Worm (Caenorhabditis elegans) whole organism, mixed stage, embryonic: ENCODE data around the gene C49H3.6.

ENCODE experiments used
- M03D4.4 ChIP-seq: sonication (generic microtip); optimal IDR thresholded peaks from 2 replicates; lab custom pipeline; 2017; ENCODE audit warnings: mild to moderate bottlenecking, missing genetic modification characterization, missing compliant biosample characterization
- bed-3 ChIP-seq: fragments of 200-800 bp; sonication (Bioruptor generic); optimal IDR thresholded peaks from 3 replicates; lab custom pipeline; 2018; ENCODE audit warnings: mild to moderate bottlenecking, missing genetic modification characterization, moderate library complexity, missing compliant biosample characterization
- blmp-1 ChIP-seq: fragments of 150-350 bp; optimal IDR thresholded peaks from 2 replicates; lab custom pipeline; 2014; ENCODE audit warnings: missing biosample characterization, missing genetic modification characterization
- ceh-39 ChIP-seq: fragments of 150-350 bp; optimal IDR thresholded peaks from 2 replicates; lab custom pipeline; 2014; ENCODE audit warnings: missing biosample characterization, missing genetic modification characterization
- ceh-43 ChIP-seq: fragments of 200-800 bp; sonication (Bioruptor generic); optimal IDR thresholded peaks from 2 replicates; lab custom pipeline; 2018; ENCODE audit warnings: mild to moderate bottlenecking, missing genetic modification characterization, moderate library complexity, missing compliant biosample characterization
- ceh-83 ChIP-seq: fragments of 200-800 bp; sonication (Bioruptor generic); optimal IDR thresholded peaks from 2 replicates; lab custom pipeline; 2018; ENCODE audit warnings: mild to moderate bottlenecking, missing genetic modification characterization, missing compliant biosample characterization
- ces-1 ChIP-seq: fragments of 150-350 bp; optimal IDR thresholded peaks from 2 replicates; lab custom pipeline; 2014; ENCODE audit warnings: missing biosample characterization, missing genetic modification reagents, missing genetic modification characterization
- cnd-1 ChIP-seq: fragments of 200-800 bp; sonication (Bioruptor generic); optimal IDR thresholded peaks from 2 replicates; lab custom pipeline; 2018; ENCODE audit warnings: mild to moderate bottlenecking, missing genetic modification characterization, missing compliant biosample characterization
- drap-1 ChIP-seq: fragments of 200-800 bp; sonication (Bioruptor generic); optimal IDR thresholded peaks from 3 replicates; lab custom pipeline; 2018; ENCODE audit warnings: mild to moderate bottlenecking, missing genetic modification characterization, missing compliant biosample characterization
- elt-1 ChIP-seq: sonication (generic microtip); optimal IDR thresholded peaks from 2 replicates; lab custom pipeline; 2017; ENCODE audit warnings: missing genetic modification characterization, mild to moderate bottlenecking, missing compliant biosample characterization, antibody characterized with exemption, moderate library complexity, borderline replicate concordance; ENCODE audit not compliant: insufficient read depth
- elt-3 ChIP-seq: fragments of 150-350 bp; optimal IDR thresholded peaks from 2 replicates; lab custom pipeline; 2014; ENCODE audit warnings: missing biosample characterization, missing genetic modification characterization
- ham-2 ChIP-seq: fragments of 200-800 bp; sonication (Bioruptor generic); optimal IDR thresholded peaks from 2 replicates; lab custom pipeline; 2018; ENCODE audit warnings: mild to moderate bottlenecking, missing genetic modification characterization, missing compliant biosample characterization
- hlh-1 ChIP-seq: fragments of 150-350 bp; optimal IDR thresholded peaks from 2 replicates; lab custom pipeline; 2014; ENCODE audit warnings: missing biosample characterization, missing genetic modification reagents, missing genetic modification characterization
- lin-13 ChIP-seq: fragments of 150-350 bp; optimal IDR thresholded peaks from 2 replicates; lab custom pipeline; 2014; ENCODE audit warnings: missing biosample characterization, missing genetic modification characterization
- lin-32 ChIP-seq: fragments of 200-800 bp; sonication (Bioruptor generic); optimal IDR thresholded peaks from 2 replicates; lab custom pipeline; 2018; ENCODE audit warnings: mild to moderate bottlenecking, missing genetic modification characterization, missing compliant biosample characterization
- mab-5 ChIP-seq: fragments of 150-350 bp; optimal IDR thresholded peaks from 2 replicates; lab custom pipeline; 2014; ENCODE audit warnings: missing biosample characterization, missing genetic modification characterization
- mep-1 ChIP-seq: fragments of 150-350 bp; optimal IDR thresholded peaks from 2 replicates; lab custom pipeline; 2017; ENCODE audit warnings: missing biosample characterization, missing genetic modification reagents, missing genetic modification characterization, inconsistent platforms
- mls-2 ChIP-seq: sonication (generic microtip); optimal IDR thresholded peaks from 2 replicates; lab custom pipeline; 2016; ENCODE audit warnings: mild to moderate bottlenecking, missing genetic modification characterization, moderate library complexity, missing compliant biosample characterization
- nhr-12 ChIP-seq: fragments of 150-350 bp; optimal IDR thresholded peaks from 2 replicates; lab custom pipeline; 2014; ENCODE audit warnings: missing biosample characterization, missing genetic modification characterization
- nhr-2 ChIP-seq: fragments of 150-350 bp; optimal IDR thresholded peaks from 2 replicates; lab custom pipeline; 2014; ENCODE audit warnings: missing biosample characterization, missing genetic modification characterization
- nhr-237 ChIP-seq: fragments of 150-350 bp; optimal IDR thresholded peaks from 2 replicates; lab custom pipeline; 2014; ENCODE audit warnings: missing biosample characterization, missing genetic modification characterization
- nhr-28 ChIP-seq: fragments of 150-350 bp; optimal IDR thresholded peaks from 2 replicates; lab custom pipeline; 2014; ENCODE audit warnings: missing biosample characterization, missing genetic modification characterization
- nhr-76 ChIP-seq: sonication (generic microtip); optimal IDR thresholded peaks from 2 replicates; lab custom pipeline; 2017; ENCODE audit warnings: missing biosample characterization, missing genetic modification characterization
- pha-4 ChIP-seq: fragments of 150-350 bp; optimal IDR thresholded peaks from 2 replicates; lab custom pipeline; 2018; ENCODE audit warnings: missing biosample characterization, missing genetic modification reagents, missing genetic modification characterization
- snpc-4 ChIP-seq: fragments of 150-350 bp; optimal IDR thresholded peaks from 2 replicates; lab custom pipeline; 2014; ENCODE audit warnings: missing biosample characterization, missing genetic modification characterization
- sptf-1 ChIP-seq: sonication (generic microtip); optimal IDR thresholded peaks from 2 replicates; lab custom pipeline; 2017; ENCODE audit warnings: mild to moderate bottlenecking, missing genetic modification characterization, moderate library complexity, missing compliant biosample characterization
- tbx-8 ChIP-seq: fragments of 200-800 bp; sonication (Bioruptor generic); optimal IDR thresholded peaks from 2 replicates; lab custom pipeline; 2018; ENCODE audit warnings: mild to moderate bottlenecking, missing genetic modification characterization, moderate library complexity, missing compliant biosample characterization
- unc-120 ChIP-seq: sonication (generic microtip); optimal IDR thresholded peaks from 2 replicates; lab custom pipeline; 2017; ENCODE audit warnings: missing genetic modification characterization, missing compliant biosample characterization; ENCODE audit not compliant: poor library complexity, severe bottlenecking
- unc-39 ChIP-seq: fragments of 150-350 bp; optimal IDR thresholded peaks from 2 replicates; lab custom pipeline; 2014; ENCODE audit warnings: missing biosample characterization, missing genetic modification characterization
- unc-62 ChIP-seq: fragments of 150-350 bp; optimal IDR thresholded peaks from 2 replicates; lab custom pipeline; 2014; ENCODE audit warnings: missing biosample characterization, missing genetic modification reagents, missing genetic modification characterization
- zip-8 ChIP-seq: fragments of 150-350 bp; optimal IDR thresholded peaks from 2 replicates; lab custom pipeline; 2014; ENCODE audit warnings: missing biosample characterization, missing genetic modification characterization

The C49H3.6 gene

DNA sequence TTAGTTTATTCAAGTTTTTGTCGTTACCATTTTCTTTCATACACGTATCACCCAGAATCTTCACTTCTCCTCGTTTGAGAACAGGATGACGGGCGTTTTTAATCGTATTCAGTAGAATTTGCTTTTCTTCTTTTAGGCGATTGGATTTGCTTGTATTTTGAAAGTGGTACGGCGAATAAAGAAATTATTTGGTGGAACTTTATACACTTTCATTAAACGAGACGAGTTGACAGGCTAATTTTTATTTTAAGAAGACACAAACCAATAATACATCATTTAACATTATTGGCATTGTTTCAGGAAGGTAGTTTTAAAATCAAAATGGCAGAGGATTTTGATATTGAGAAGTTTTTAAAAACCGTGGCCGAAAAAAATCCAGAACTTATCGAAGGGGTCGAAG is 11.5 kb downstream of the C49H3.6 start, which contains the start of gene C49H3.4:
C49H3.4 (plus strand) TSS at position 301 of the 400 bp plus-strand sequence.
- TF ChIP-seq pha-4 (tag; lab: Kevin White, UChicago), result no peak
- no peak for TF ChIP-seq unc-39
- TF ChIP-seq drap-1 (GFP tag; lab: Kevin White, UChicago), result no peak
- TF ChIP-seq blmp-1 (tag; lab: Kevin White, UChicago), result no peak
- TF ChIP-seq M03D4.4, result no peak
- TF ChIP-seq unc-62, result no peak
- TF ChIP-seq bed-3, result no peak
- no peak for TF ChIP-seq mep-1
- TF ChIP-seq mab-5 (tag; lab: Kevin White, UChicago), result no peak
- no peak for TF ChIP-seq elt-3

DNA sequence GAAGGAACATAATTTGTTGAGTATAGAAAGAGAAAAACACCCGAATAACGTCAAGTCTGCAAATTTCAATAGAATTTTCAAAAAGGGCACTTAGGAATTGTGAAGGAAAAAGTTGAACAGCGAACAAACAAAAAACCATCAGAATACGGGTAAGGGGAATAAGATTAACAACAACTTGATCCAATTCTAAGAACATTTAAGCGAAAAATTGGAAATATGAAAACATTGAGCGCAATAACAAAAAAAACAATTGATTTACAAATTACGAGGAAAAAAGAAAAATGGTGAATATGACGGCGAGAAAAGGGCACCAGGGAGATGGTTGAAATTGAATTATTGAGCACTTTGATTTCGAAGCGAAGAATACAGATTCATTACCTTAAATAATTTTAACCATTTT is 13.4 kb downstream of the C49H3.6 start:
- TF ChIP-seq ceh-83 (GFP tag; lab: Kevin White, UChicago) (no peak), nhr-28 (no peak), mls-2 (tag; lab: Kevin White, UChicago) (no peak), blmp-1 (tag; lab: Kevin White, UChicago) (no peak), elt-1 (tag; lab: Kevin White, UChicago) (no peak), snpc-4 (tag; lab: Kevin White, UChicago) (no peak), unc-120 (tag; lab: Kevin White, UChicago) (no peak), elt-3 (no peak), ces-1 (GFP tag; lab: Kevin White, UChicago) (no peak), sptf-1 (tag; lab: Kevin White, UChicago) (no peak), ceh-39 (tag; lab: Kevin White, UChicago) (no peak), zip-8 (tag; lab: Kevin White, UChicago) (no peak), nhr-237 (tag; lab: Kevin White, UChicago) (no peak), mep-1 (no peak), nhr-12 (tag; lab: Kevin White, UChicago) (no peak), unc-39 (no peak), hlh-1 (no peak), drap-1 (GFP tag; lab: Kevin White, UChicago) (no peak)

DNA sequence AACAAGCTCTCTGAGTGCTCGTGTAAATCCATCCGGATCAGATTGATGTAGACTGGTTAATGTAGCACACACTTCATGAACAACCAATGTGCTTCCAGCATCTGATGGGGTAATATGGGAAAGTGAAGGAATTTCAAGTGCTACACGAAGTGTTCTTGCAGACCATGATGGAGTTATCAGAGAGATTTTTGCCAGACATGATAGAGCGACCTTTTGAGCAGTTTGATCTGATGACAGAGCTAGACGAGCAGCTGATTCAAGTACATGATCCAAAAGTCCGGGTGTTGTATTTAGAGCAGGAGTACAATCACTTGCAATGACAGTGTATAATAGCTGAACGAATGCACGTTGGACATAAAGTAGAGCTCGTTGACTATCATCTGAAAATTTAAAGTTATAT is 14.3 kb downstream of the C49H3.6 start:
- no peak for TF ChIP-seq lin-32
- no peak for TF ChIP-seq nhr-76 (tag; lab: Kevin White, UChicago)
- no peak for TF ChIP-seq elt-1 (tag; lab: Kevin White, UChicago)
- TF ChIP-seq M03D4.4, result no peak
- no peak for TF ChIP-seq unc-39
- no peak for TF ChIP-seq hlh-1
- no peak for TF ChIP-seq nhr-28
- no peak for TF ChIP-seq unc-120 (tag; lab: Kevin White, UChicago)
- no peak for TF ChIP-seq nhr-12 (tag; lab: Kevin White, UChicago)
- TF ChIP-seq ham-2 (GFP tag; lab: Kevin White, UChicago), result no peak
- no peak for TF ChIP-seq nhr-2
- TF ChIP-seq mls-2 (tag; lab: Kevin White, UChicago), result no peak
- TF ChIP-seq zip-8 (tag; lab: Kevin White, UChicago), result no peak
- no peak for TF ChIP-seq unc-62
- TF ChIP-seq elt-3, result no peak
- no peak for TF ChIP-seq cnd-1 (tag; lab: Kevin White, UChicago)

DNA sequence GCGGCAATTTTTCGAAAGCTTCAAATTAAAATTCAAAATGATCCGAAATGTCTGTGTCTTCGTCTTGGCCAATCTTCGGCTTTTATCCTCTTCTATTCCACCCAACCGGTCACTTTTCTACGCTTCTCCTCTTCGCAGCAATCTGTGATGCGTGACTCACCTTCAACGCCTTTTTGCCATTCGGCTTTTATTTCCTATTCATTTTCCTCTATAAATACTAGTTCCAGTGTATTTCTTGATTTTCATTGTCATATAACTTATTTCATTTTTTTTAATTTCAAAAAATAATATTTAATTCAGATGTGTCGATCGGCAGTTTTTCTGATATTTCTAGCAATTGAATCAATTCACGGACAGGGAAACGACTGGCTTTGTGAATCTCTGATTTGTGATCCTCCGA is 16.6 kb downstream of the C49H3.6 start, which contains the start of gene C49H3.16:
C49H3.16 (plus strand) TSS at position 301 of the 400 bp plus-strand sequence.
- no peak for TF ChIP-seq lin-13
- TF ChIP-seq hlh-1, result no peak
- TF ChIP-seq mab-5 (tag; lab: Kevin White, UChicago), result no peak
- TF ChIP-seq tbx-8 (GFP tag; lab: Kevin White, UChicago), result no peak
- TF ChIP-seq blmp-1 (tag; lab: Kevin White, UChicago), result no peak
- TF ChIP-seq snpc-4 (tag; lab: Kevin White, UChicago), result no peak
- TF ChIP-seq ceh-43 (GFP tag; lab: Kevin White, UChicago), result no peak
- TF ChIP-seq lin-32, result no peak
- TF ChIP-seq ham-2 (GFP tag; lab: Kevin White, UChicago), result no peak
- TF ChIP-seq cnd-1 (tag; lab: Kevin White, UChicago), result no peak
- TF ChIP-seq mls-2 (tag; lab: Kevin White, UChicago), result no peak
- no peak for TF ChIP-seq unc-39
- TF ChIP-seq nhr-2, result no peak
- TF ChIP-seq nhr-28, result no peak
- no peak for TF ChIP-seq nhr-237 (tag; lab: Kevin White, UChicago)
- TF ChIP-seq sptf-1 (tag; lab: Kevin White, UChicago), result no peak
- no peak for TF ChIP-seq drap-1 (GFP tag; lab: Kevin White, UChicago)
